Fruit fly (Drosophila melanogaster): ENCODE measurements around the gene CG44227.

CG44227 gene

dm6 chr3R:8684328-8685177 lies at the start of gene CG44227:
TSS of gene CG44227 (minus strand) at chr3R:8685176.
- no peak for TF ChIP-seq noc (tag; optimal IDR thresholded peaks at IDR 0.05)

dm6 chr3R:8731597-8732263 lies 46.8 kb upstream of the CG44227 start, which contains the start of the genes M1BP and CG8202:
TSS of gene M1BP (minus strand) at chr3R:8731698.
TSS of gene CG8202 (plus strand) at chr3R:8732091.
- peak; percentile 93 for TF ChIP-seq noc (tag; optimal IDR thresholded peaks at IDR 0.05)

- TF ChIP-seq noc (tag; optimal IDR thresholded peaks at IDR 0.05), result no peak
Observed at dm6 chr3R:8729542-8729941, 44.6 kb upstream of the CG44227 start, which contains the start of gene ranshi. TSS of gene ranshi (minus strand) at chr3R:8729693.

- TF ChIP-seq noc (tag; optimal IDR thresholded peaks at IDR 0.05), result no peak
Observed at dm6 chr3R:8726632-8727031, 41.7 kb upstream of the CG44227 start, which contains the start of gene CG8159. TSS of gene CG8159 (plus strand) at chr3R:8726854.

- no peak for TF ChIP-seq noc (tag; optimal IDR thresholded peaks at IDR 0.05)
Observed at dm6 chr3R:8725179-8725578, 40.2 kb upstream of the CG44227 start, which contains the start of gene ouib. TSS of gene ouib (plus strand) at chr3R:8725479.

dm6 chr3R:8722962-8723548 lies 38.1 kb upstream of the CG44227 start, which contains the start of gene nom:
TSS of gene nom (plus strand) at chr3R:8723174.
- no peak for TF ChIP-seq noc (tag; optimal IDR thresholded peaks at IDR 0.05)

- no peak for TF ChIP-seq noc (tag; optimal IDR thresholded peaks at IDR 0.05)
Observed at dm6 chr3R:8721071-8721470, 36.1 kb upstream of the CG44227 start, which contains the start of gene CG8136. TSS of gene CG8136 (plus strand) at chr3R:8721371.

dm6 chr3R:8718898-8719297 lies 33.9 kb upstream of the CG44227 start, which contains the start of gene CG11760:
TSS of gene CG11760 (plus strand) at chr3R:8719198.
- no peak for TF ChIP-seq noc (tag; optimal IDR thresholded peaks at IDR 0.05)

DNA sequence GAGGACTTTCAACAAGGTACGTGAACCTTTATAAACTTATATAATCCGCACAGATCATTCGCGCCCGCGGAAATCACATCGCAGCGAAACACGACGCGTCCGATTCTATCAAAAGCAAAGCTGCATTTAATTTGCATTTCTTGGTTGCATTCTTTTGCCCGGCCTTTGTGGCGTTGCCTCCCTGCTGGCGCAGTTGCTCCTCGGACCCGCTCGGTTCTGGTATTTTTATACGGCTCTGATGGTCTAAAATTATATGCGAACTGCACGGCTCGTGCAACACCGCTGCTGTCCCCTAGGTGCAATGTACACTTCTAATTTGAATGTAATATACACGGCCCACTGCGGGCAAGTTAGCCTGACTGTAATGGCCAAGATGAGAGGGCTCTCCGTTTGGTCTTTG lies 33.4 kb upstream of the CG44227 start, which contains the start of gene Cks85A:
Cks85A (minus strand) TSS at position 101 of the 400 bp plus-strand sequence.
- no peak for TF ChIP-seq noc (tag; optimal IDR thresholded peaks at IDR 0.05)

DNA sequence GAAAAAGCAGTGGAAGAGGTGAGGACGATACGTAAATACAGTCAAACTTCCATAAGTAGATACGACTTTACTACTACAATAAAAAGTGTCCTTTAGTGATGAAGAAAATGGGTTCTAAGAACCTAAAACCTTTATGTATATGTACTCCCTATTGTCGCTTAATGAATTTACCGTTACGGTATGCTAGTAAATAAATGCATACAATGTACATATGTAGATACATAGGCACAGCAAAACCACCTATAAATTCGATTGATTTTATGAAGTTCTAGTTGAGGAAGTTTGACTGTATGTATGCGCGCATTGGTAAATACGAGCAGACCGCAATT lies 31.5 kb upstream of the CG44227 start:
- TF ChIP-seq noc (tag; optimal IDR thresholded peaks at IDR 0.05), result no peak

DNA sequence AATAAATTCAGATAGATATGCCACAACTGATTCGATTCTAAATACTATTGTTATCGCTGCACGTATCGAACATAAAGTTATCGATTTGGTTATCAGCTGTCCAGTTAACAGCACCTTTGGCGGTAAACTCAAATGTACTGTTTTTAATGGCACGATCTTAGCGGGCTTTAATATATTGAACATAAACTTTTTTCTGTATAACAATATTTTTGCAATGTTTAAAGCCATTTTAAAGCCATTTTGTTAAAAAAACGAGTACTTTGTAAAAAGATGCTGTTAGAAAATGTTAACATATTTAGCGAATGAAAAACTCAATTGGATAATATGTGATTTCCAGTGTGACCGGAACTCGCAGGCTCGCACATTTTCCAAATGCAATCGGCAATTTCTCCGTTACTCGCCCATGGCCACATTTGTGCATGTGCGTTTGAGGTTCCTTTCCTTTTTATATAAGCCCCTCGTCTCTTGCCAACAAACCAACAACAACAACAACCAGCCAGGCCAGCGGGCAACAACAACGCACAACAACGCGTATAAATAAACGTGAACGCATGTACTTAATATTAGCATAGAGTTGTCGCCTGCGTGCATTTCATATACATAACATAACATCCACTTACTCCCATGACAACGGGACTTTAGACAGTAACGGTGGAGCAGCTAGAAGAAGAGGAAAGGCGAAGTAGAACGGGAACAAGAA lies 31.0 kb upstream of the CG44227 start, which contains the start of gene TMEM216:
TMEM216 (plus strand) TSS at position 393 of the 700 bp plus-strand sequence.
- TF ChIP-seq noc (tag; optimal IDR thresholded peaks at IDR 0.05), result no peak

- no peak for TF ChIP-seq noc (tag; optimal IDR thresholded peaks at IDR 0.05)
Observed at dm6 chr3R:8715371-8715770, 30.4 kb upstream of the CG44227 start.

- TF ChIP-seq noc (tag; optimal IDR thresholded peaks at IDR 0.05), result no peak
Observed at dm6 chr3R:8712722-8713131, 27.8 kb upstream of the CG44227 start, which contains the start of gene CG8112. TSS of gene CG8112 (plus strand) at chr3R:8712933.

- TF ChIP-seq noc (tag; optimal IDR thresholded peaks at IDR 0.05), result peak; percentile 15
Observed at dm6 chr3R:8711890-8712449, 27.0 kb upstream of the CG44227 start.

dm6 chr3R:8707166-8707565 lies 22.2 kb upstream of the CG44227 start:
- TF ChIP-seq noc (tag; optimal IDR thresholded peaks at IDR 0.05), result no peak
